Fruit fly (Drosophila melanogaster) whole organism, prepupa: ENCODE data around the gene CG43057.
A peak's percentile ranks its signal among the peaks of the same experiment; 100 is the strongest.

Experiments
- Blimp-1 ChIP-seq: fragments of 200-800 bp; sonication (Bioruptor generic); optimal IDR thresholded peaks from 3 replicates; lab custom pipeline; 2017; ENCODE audit warnings: missing biosample characterization, missing genetic modification characterization, mild to moderate bottlenecking, moderate library complexity, missing genetic modification reagents
- CG10631 ChIP-seq: fragments of 200-800 bp; sonication (Bioruptor generic); optimal IDR thresholded peaks from 2 replicates; lab custom pipeline; 2016; ENCODE audit warnings: missing biosample characterization, missing genetic modification characterization
- CG10669 ChIP-seq: fragments of 200-800 bp; sonication (Bioruptor generic); optimal IDR thresholded peaks from 3 replicates; lab custom pipeline; 2018; ENCODE audit warnings: missing biosample characterization, mild to moderate bottlenecking, missing genetic modification characterization, moderate library complexity
- CG11294 ChIP-seq: fragments of 200-800 bp; sonication (Bioruptor generic); IDR thresholded peaks from 2 replicates; pipeline ENCODE4 v1.3.6; 2022; ENCODE audit warnings: missing biosample characterization, missing genetic modification characterization
- CG11902 ChIP-seq: fragments of 200-800 bp; sonication (Bioruptor generic); optimal IDR thresholded peaks from 3 replicates; lab custom pipeline; 2016; ENCODE audit warnings: missing biosample characterization, missing genetic modification characterization
- CG15336 ChIP-seq: fragments of 200-800 bp; sonication (Bioruptor generic); IDR thresholded peaks from 2 replicates; pipeline ENCODE4 v1.3.6; 2022; ENCODE audit warnings: missing biosample characterization, missing genetic modification characterization
- CG1621 ChIP-seq: fragments of 200-800 bp; sonication (Bioruptor generic); optimal IDR thresholded peaks from 3 replicates; lab custom pipeline; 2018; ENCODE audit warnings: missing biosample characterization, mild to moderate bottlenecking, missing genetic modification characterization
- CG16779 ChIP-seq: fragments of 200-800 bp; sonication (Bioruptor generic); optimal IDR thresholded peaks from 3 replicates; lab custom pipeline; 2017; ENCODE audit warnings: missing biosample characterization, mild to moderate bottlenecking, missing genetic modification characterization
- CG3032 ChIP-seq: fragments of 200-800 bp; optimal IDR thresholded peaks from 2 replicates; lab custom pipeline; 2019; ENCODE audit warnings: missing biosample characterization, mild to moderate bottlenecking, missing genetic modification characterization, moderate library complexity
- CG31627 ChIP-seq: fragments of 200-800 bp; sonication (Bioruptor generic); optimal IDR thresholded peaks from 3 replicates; lab custom pipeline; 2016; ENCODE audit warnings: missing biosample characterization, missing genetic modification characterization
- CG32006 ChIP-seq: fragments of 200-800 bp; sonication (Bioruptor generic); optimal IDR thresholded peaks from 3 replicates; lab custom pipeline; 2017; ENCODE audit warnings: missing biosample characterization, mild to moderate bottlenecking, missing genetic modification characterization
- CG34406 ChIP-seq: fragments of 200-800 bp; sonication (Bioruptor generic); optimal IDR thresholded peaks from 3 replicates; lab custom pipeline; 2016; ENCODE audit warnings: missing biosample characterization, missing genetic modification characterization
- CG3919 ChIP-seq: fragments of 200-800 bp; sonication (Bioruptor generic); optimal IDR thresholded peaks from 3 replicates; lab custom pipeline; 2016; ENCODE audit warnings: missing biosample characterization, missing genetic modification characterization
- CG4318 ChIP-seq: fragments of 200-800 bp; sonication (Bioruptor generic); optimal IDR thresholded peaks from 3 replicates; lab custom pipeline; 2017; ENCODE audit warnings: missing biosample characterization, mild to moderate bottlenecking, missing genetic modification characterization
- CG6792 ChIP-seq: fragments of 200-800 bp; sonication (Bioruptor generic); optimal IDR thresholded peaks from 3 replicates; lab custom pipeline; 2016; ENCODE audit warnings: missing biosample characterization, missing genetic modification characterization
- CG6854 ChIP-seq: fragments of 200-800 bp; sonication (Bioruptor generic); optimal IDR thresholded peaks from 2 replicates; lab custom pipeline; 2017; ENCODE audit warnings: missing biosample characterization, mild to moderate bottlenecking, missing genetic modification characterization
- CG7368 ChIP-seq: fragments of 200-800 bp; sonication (Bioruptor generic); optimal IDR thresholded peaks from 3 replicates; lab custom pipeline; 2016; ENCODE audit warnings: missing biosample characterization, missing genetic modification characterization
- CG8119 ChIP-seq: fragments of 200-800 bp; sonication (Bioruptor generic); IDR thresholded peaks from 3 replicates; pipeline ENCODE4 v1.3.6; 2022; ENCODE audit warnings: missing biosample characterization, missing genetic modification characterization
- CG8319 ChIP-seq: fragments of 200-800 bp; sonication (Bioruptor generic); optimal IDR thresholded peaks from 3 replicates; lab custom pipeline; 2016; ENCODE audit warnings: missing biosample characterization, missing genetic modification characterization
- CG8632 ChIP-seq: fragments of 200-800 bp; sonication (Bioruptor generic); optimal IDR thresholded peaks from 3 replicates; lab custom pipeline; 2016; ENCODE audit warnings: missing biosample characterization, missing genetic modification characterization
- Eip75B ChIP-seq: fragments of 200-800 bp; sonication (Bioruptor generic); optimal IDR thresholded peaks from 3 replicates; lab custom pipeline; 2016; ENCODE audit warnings: missing biosample characterization, missing genetic modification characterization
- Eip78C ChIP-seq: fragments of 200-800 bp; sonication (Bioruptor generic); peaks from one replicate; lab custom pipeline; 2016; ENCODE audit warnings: missing biosample characterization, missing genetic modification characterization
- Eip93F ChIP-seq: fragments of 200-800 bp; sonication (Bioruptor generic); optimal IDR thresholded peaks from 2 replicates; lab custom pipeline; 2016; ENCODE audit warnings: missing biosample characterization, mild to moderate bottlenecking, missing genetic modification characterization
- Ets21C ChIP-seq: fragments of 200-800 bp; sonication (Bioruptor generic); optimal IDR thresholded peaks from 3 replicates; lab custom pipeline; 2016; ENCODE audit warnings: missing biosample characterization, missing genetic modification characterization
- Ets96B ChIP-seq: fragments of 200-800 bp; optimal IDR thresholded peaks from 2 replicates; lab custom pipeline; 2019; ENCODE audit warnings: missing biosample characterization, mild to moderate bottlenecking, missing genetic modification characterization, moderate library complexity
- Gug ChIP-seq: fragments of 200-800 bp; sonication (Bioruptor generic); IDR thresholded peaks from 2 replicates; pipeline ENCODE4 v1.3.6; 2022; ENCODE audit warnings: missing biosample characterization, missing genetic modification characterization
- Hr39 ChIP-seq: fragments of 200-800 bp; sonication (Bioruptor generic); optimal IDR thresholded peaks from 2 replicates; lab custom pipeline; 2016; ENCODE audit warnings: missing biosample characterization, missing genetic modification characterization
- Met ChIP-seq: fragments of 200-800 bp; sonication (Bioruptor generic); optimal IDR thresholded peaks from 3 replicates; lab custom pipeline; 2016; ENCODE audit warnings: missing biosample characterization, missing genetic modification characterization
- Smox ChIP-seq: fragments of 200-800 bp; sonication (Bioruptor generic); optimal IDR thresholded peaks from 3 replicates; lab custom pipeline; 2016; ENCODE audit warnings: missing biosample characterization, missing genetic modification characterization
- Sox102F ChIP-seq: fragments of 200-800 bp; sonication (Bioruptor generic); optimal IDR thresholded peaks from 2 replicates; lab custom pipeline; 2016; ENCODE audit warnings: missing biosample characterization, mild to moderate bottlenecking, missing genetic modification characterization
- achi ChIP-seq: fragments of 200-800 bp; sonication (Bioruptor generic); optimal IDR thresholded peaks from 3 replicates; lab custom pipeline; 2016; ENCODE audit warnings: missing biosample characterization, missing genetic modification characterization
- acj6 ChIP-seq: fragments of 200-800 bp; sonication (Bioruptor generic); optimal IDR thresholded peaks from 3 replicates; lab custom pipeline; 2016; ENCODE audit warnings: missing biosample characterization, missing genetic modification characterization
- cyc ChIP-seq: fragments of 200-800 bp; sonication (Bioruptor generic); optimal IDR thresholded peaks from 3 replicates; lab custom pipeline; 2016; ENCODE audit warnings: missing biosample characterization, missing genetic modification characterization
- dac ChIP-seq: fragments of 200-800 bp; sonication (Bioruptor generic); optimal IDR thresholded peaks from 2 replicates; lab custom pipeline; 2017; ENCODE audit warnings: missing biosample characterization, mild to moderate bottlenecking, missing genetic modification characterization
- dsx ChIP-seq: fragments of 200-800 bp; optimal IDR thresholded peaks from 3 replicates; lab custom pipeline; 2019; ENCODE audit warnings: missing biosample characterization, mild to moderate bottlenecking, missing genetic modification characterization, moderate library complexity; ENCODE audit not compliant: poor library complexity, severe bottlenecking
- fd59A ChIP-seq: fragments of 200-800 bp; sonication (Bioruptor generic); optimal IDR thresholded peaks from 2 replicates; lab custom pipeline; 2017; ENCODE audit warnings: missing biosample characterization, mild to moderate bottlenecking, missing genetic modification characterization, missing genetic modification reagents
- fd85E ChIP-seq: fragments of 200-800 bp; sonication (Bioruptor generic); optimal IDR thresholded peaks from 3 replicates; lab custom pipeline; 2016; ENCODE audit warnings: missing biosample characterization, missing genetic modification characterization
- fkh ChIP-seq: fragments of 200-800 bp; sonication (Bioruptor generic); optimal IDR thresholded peaks from 3 replicates; lab custom pipeline; 2017; ENCODE audit warnings: missing biosample characterization, mild to moderate bottlenecking, missing genetic modification characterization, moderate library complexity
- pdm3 ChIP-seq: fragments of 200-800 bp; sonication (Bioruptor generic); optimal IDR thresholded peaks from 3 replicates; lab custom pipeline; 2016; ENCODE audit warnings: missing biosample characterization, missing genetic modification characterization
- salr ChIP-seq, 2 experiments: fragments of 200-800 bp; sonication (Bioruptor generic); optimal IDR thresholded peaks; 3 replicates each; lab custom pipeline; 2016 to 2018; ENCODE audit warnings: missing biosample characterization in 2 of 2, missing genetic modification characterization in 2 of 2, mild to moderate bottlenecking in 1 of 2
- spab ChIP-seq: fragments of 200-800 bp; sonication (Bioruptor generic); optimal IDR thresholded peaks from 2 replicates; lab custom pipeline; 2017; ENCODE audit warnings: missing biosample characterization, mild to moderate bottlenecking, missing genetic modification characterization, missing genetic modification reagents
- ss ChIP-seq, 2 experiments: fragments of 200-800 bp; sonication (Bioruptor generic); optimal IDR thresholded peaks; 2 replicates in 1 of 2; 3 replicates in 1 of 2; lab custom pipeline; 2017 to 2018; ENCODE audit warnings: mild to moderate bottlenecking in 2 of 2, missing biosample characterization in 2 of 2, missing genetic modification characterization in 2 of 2, moderate library complexity in 1 of 2
- svp ChIP-seq: fragments of 200-800 bp; sonication (Bioruptor generic); peaks from one replicate; lab custom pipeline; 2016; ENCODE audit warnings: missing biosample characterization, missing genetic modification characterization
- topi ChIP-seq: fragments of 200-800 bp; sonication (Bioruptor generic); optimal IDR thresholded peaks from 3 replicates; lab custom pipeline; 2016; ENCODE audit warnings: missing biosample characterization, missing genetic modification characterization
- vri ChIP-seq: fragments of 200-800 bp; sonication (Bioruptor generic); optimal IDR thresholded peaks from 3 replicates; lab custom pipeline; 2016; ENCODE audit warnings: missing biosample characterization, mild to moderate bottlenecking, missing genetic modification characterization

The CG43057 gene

DNA sequence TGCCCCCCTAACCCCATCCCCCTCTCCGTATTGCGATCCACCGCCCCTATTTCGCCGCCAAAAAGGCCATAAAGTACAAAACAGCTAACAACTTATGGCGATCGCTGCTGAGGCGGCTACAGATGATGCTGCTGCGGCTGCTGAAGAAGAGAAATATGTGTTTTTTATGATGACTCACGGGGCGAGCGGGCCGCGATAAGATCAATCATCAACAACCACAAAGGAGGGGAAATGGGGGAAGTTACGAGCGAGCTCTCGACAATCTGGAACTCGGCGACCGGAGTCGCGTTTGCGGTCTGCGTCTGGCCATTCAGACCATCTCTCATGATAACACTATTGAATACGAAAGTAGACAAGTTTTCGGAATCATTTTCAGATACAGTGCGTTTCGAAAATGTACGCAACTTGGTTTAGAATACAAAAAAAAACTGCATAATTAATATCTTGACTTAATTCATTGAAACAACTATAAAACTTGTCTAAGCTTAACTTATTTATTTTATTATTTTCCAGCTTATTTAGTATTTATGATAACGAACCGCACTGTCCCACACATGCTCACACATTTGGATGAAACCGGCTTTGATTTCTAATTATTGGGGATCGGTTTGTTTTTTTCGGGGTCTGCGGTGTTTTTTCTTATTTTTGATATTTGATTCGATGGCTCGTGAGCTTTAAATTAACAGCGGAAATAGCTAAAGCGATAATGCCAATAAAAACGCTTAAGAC lies 48.5 kb upstream of the CG43057 start (continued):
- TF ChIP-seq fd85E (no peak), dsx (GFP tag; lab: Kevin White, UChicago) (no peak), Ets96B (peak; percentile 46), CG10631 (GFP tag; lab: Kevin White, UChicago) (peak; percentile 57), CG16779 (tag; lab: Kevin White, UChicago) (peak; percentile 39), Blimp-1 (GFP tag; lab: Kevin White, UChicago) (no peak), CG32006 (peak; percentile 92), CG11902 (no peak), salr (GFP tag; optimal IDR thresholded peaks at IDR 0.05; lab: Kevin White, UChicago) (peak in 1 of 2 experiments; percentile 56), CG1621 (tag; lab: Kevin White, UChicago) (peak; percentile 6), CG15336 (GFP tag; lab: Robert Waterston, UW) (peak; percentile 95), topi (peak; percentile 56), CG11294 (peak; percentile 75), pdm3 (peak; percentile 78), Smox (GFP tag; lab: Kevin White, UChicago) (peak; percentile 51), dac (peak; percentile 65), Eip75B (peak; percentile 74), spab (peak; percentile 15), CG8632 (GFP tag; lab: Kevin White, UChicago) (peak; percentile 59), Sox102F (peak; percentile 55), CG31627 (GFP tag; lab: Kevin White, UChicago) (peak; percentile 46), CG34406 (GFP tag; lab: Kevin White, UChicago) (peak; percentile 37), CG10669 (GFP tag; lab: Kevin White, UChicago) (peak; percentile 57)
- TF ChIP-seq, all 60 proteins: peak for 51

DNA sequence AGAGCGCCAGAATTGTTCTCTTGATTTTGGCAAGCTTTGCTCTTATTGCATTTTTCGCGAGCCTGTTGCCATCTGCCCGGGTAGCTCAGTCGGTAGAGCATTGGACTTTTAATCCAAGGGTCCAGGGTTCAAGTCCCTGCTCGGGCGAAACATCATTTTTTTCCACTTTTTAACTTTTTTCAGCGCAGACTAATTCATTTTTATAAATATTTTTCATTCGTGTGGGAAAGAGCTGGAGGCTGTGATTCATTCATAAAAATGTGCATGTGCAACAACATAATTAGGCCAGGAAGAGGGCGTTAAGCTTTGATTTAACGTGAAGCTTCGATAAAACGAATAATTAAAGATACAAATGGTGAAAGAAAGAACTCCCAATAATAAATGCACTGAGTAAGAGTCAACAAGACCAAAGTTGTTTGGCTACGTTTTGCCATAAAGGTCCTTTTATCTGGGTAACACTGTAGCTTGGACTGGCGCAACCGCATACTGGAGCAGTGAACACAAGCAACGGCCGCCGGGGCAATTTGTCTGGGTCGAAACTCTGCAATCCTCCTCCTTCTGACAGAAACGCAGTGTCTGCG lies 46.9 kb upstream of the CG43057 start:
- TF ChIP-seq fd85E (peak; percentile 6), CG6854 (GFP tag; lab: Kevin White, UChicago) (peak; percentile 78), acj6 (GFP tag; lab: Kevin White, UChicago) (peak; percentile 86), topi (peak; percentile 88), vri (GFP tag; lab: Kevin White, UChicago) (peak; percentile 77), CG16779 (tag; lab: Kevin White, UChicago) (peak; percentile 46), svp (GFP tag; lab: Kevin White, UChicago) (peak; percentile 97), CG6792 (GFP tag; lab: Kevin White, UChicago) (peak; percentile 86), Met (GFP tag; lab: Kevin White, UChicago) (peak; percentile 91), spab (peak; percentile 74), CG10669 (GFP tag; lab: Kevin White, UChicago) (peak; percentile 79), Ets21C (GFP tag; lab: Kevin White, UChicago) (peak; percentile 79), CG10631 (GFP tag; lab: Kevin White, UChicago) (peak; percentile 75), CG7368 (GFP tag; lab: Kevin White, UChicago) (peak; percentile 73), cyc (GFP tag; lab: Kevin White, UChicago) (peak; percentile 87), CG32006 (peak; percentile 76), CG1621 (tag; lab: Kevin White, UChicago) (peak; percentile 74), Smox (GFP tag; lab: Kevin White, UChicago) (peak; percentile 86), Eip75B (peak; percentile 88), CG8119 (GFP tag; lab: Robert Waterston, UW) (peak; percentile 75), achi (GFP tag; lab: Kevin White, UChicago) (peak; percentile 86), dac (no peak), CG4318 (GFP tag; lab: Kevin White, UChicago) (peak; percentile 51), Eip78C (peak; percentile 95), CG15336 (GFP tag; lab: Robert Waterston, UW) (peak; percentile 77), CG3032 (tag; lab: Kevin White, UChicago) (peak; percentile 79), CG11294 (peak; percentile 68), Gug (peak; percentile 76), CG3919 (peak; percentile 90), ss (GFP tag; optimal IDR thresholded peaks at IDR 0.05; lab: Kevin White, UChicago) (peak; percentile 86 to 87), fd59A (GFP tag; lab: Kevin White, UChicago) (peak; percentile 79), CG11902 (peak; percentile 77), Hr39 (GFP tag; lab: Kevin White, UChicago) (peak; percentile 87), Eip93F (GFP tag; lab: Kevin White, UChicago) (peak; percentile 85), salr (GFP tag; optimal IDR thresholded peaks at IDR 0.05; lab: Kevin White, UChicago) (peak; percentile 47 to 69), dsx (GFP tag; lab: Kevin White, UChicago) (peak; percentile 79), CG34406 (GFP tag; lab: Kevin White, UChicago) (peak; percentile 72), CG8319 (GFP tag; lab: Kevin White, UChicago) (peak; percentile 81), fkh (GFP tag; lab: Kevin White, UChicago) (no peak)
